Worm (Caenorhabditis elegans): ENCODE results near the gene F13H6.5.

The F13H6.5 gene

DNA sequence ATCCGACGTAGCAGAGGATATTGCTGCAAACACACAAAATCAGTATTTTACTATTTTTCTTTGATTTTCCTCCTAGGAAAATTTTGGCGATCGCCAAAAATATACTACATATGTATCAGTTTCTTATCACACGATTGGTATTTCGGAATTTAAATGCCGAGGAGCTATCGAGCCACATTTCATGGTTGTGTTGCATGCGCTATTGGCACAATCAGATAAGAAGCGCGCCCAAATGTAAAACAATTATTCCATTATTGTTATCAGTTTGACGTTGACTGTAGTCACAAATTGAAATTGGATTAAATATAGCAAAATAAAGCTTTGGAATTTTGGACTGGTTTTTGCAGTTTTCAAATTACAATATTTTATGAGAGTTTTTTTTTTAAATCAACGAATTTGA lies 24.2 kb upstream of the F13H6.5 start:
- TF ChIP-seq blmp-1 (tag; optimal IDR thresholded peaks at IDR 0.05) (no peak), unc-120 (tag; optimal IDR thresholded peaks at IDR 0.05; ENCODE audit: poor library complexity, severe bottlenecking) (no peak), nhr-28 (tag; optimal IDR thresholded peaks at IDR 0.05) (no peak), cnd-1 (tag; optimal IDR thresholded peaks at IDR 0.05) (no peak), bed-3 (GFP tag; optimal IDR thresholded peaks at IDR 0.05) (no peak), lin-13 (tag; optimal IDR thresholded peaks at IDR 0.05) (no peak), ces-1 (GFP tag; optimal IDR thresholded peaks at IDR 0.05) (no peak), flh-1 (GFP tag; optimal IDR thresholded peaks at IDR 0.05) (no peak), ceh-39 (tag; optimal IDR thresholded peaks at IDR 0.05) (no peak), nhr-12 (tag; optimal IDR thresholded peaks at IDR 0.05) (no peak), lsy-2 (tag; optimal IDR thresholded peaks at IDR 0.05) (no peak), M03D4.4 (tag; optimal IDR thresholded peaks at IDR 0.05) (no peak), mep-1 (tag; optimal IDR thresholded peaks at IDR 0.05) (no peak), ztf-11 (tag; optimal IDR thresholded peaks at IDR 0.05) (no peak), elt-3 (tag; optimal IDR thresholded peaks at IDR 0.05) (no peak), mab-5 (tag; optimal IDR thresholded peaks at IDR 0.05) (no peak)

DNA sequence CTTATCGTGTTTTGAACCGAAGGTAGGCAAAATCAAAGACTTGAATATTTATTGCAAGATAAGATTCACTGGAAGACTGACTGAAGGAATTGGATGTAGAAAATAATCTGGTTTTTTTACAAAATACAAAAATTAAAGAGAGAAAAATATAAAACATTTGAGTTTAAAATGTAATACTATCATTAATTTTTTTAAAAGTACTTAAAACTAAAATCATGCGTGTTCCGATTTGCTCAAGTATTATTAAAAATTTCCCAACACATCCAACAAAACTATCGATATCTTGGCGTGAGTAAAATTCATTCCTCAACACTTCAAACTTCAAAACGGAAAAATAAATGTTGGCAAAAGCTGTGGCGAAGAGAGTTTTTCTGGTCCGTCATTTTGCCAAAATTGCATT lies 15.4 kb upstream of the F13H6.5 start, which contains the start of gene F57F4.1:
TSS of gene F57F4.1 (plus strand) at position 301 of the 400 bp plus-strand sequence.
- TF ChIP-seq M03D4.4 (tag; optimal IDR thresholded peaks at IDR 0.05) (no peak), mep-1 (tag; optimal IDR thresholded peaks at IDR 0.05) (no peak), lin-13 (tag; optimal IDR thresholded peaks at IDR 0.05) (no peak), pha-4 (tag; optimal IDR thresholded peaks at IDR 0.05) (no peak), cnd-1 (tag; optimal IDR thresholded peaks at IDR 0.05) (no peak), nhr-2 (tag; optimal IDR thresholded peaks at IDR 0.05) (no peak), nhr-237 (tag; optimal IDR thresholded peaks at IDR 0.05) (no peak), unc-120 (tag; optimal IDR thresholded peaks at IDR 0.05; ENCODE audit: poor library complexity, severe bottlenecking) (no peak), sem-2 (GFP tag; optimal IDR thresholded peaks at IDR 0.05) (no peak)

DNA sequence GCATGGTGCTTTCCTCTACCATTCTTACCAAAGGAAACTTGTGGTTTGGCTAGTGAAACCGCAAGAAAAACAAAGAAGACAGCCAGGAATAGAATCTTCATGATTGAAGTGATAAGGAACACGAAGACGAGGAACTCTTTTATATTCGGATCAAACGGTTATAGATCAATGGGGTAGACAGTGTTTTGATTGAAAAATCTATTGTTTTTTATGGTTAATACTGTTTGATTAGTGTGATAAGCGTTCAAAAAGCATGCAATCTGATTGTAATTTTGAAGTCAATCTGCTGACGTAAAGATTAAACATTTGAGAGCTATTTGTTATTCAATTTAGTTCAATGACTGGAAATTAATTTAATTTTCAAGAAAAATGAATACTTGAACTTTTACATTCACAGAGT lies 14.9 kb upstream of the F13H6.5 start, which contains the start of gene F57F4.2:
TSS of gene F57F4.2 (minus strand) at position 101 of the 400 bp plus-strand sequence.
- TF ChIP-seq sem-2 (GFP tag; optimal IDR thresholded peaks at IDR 0.05) (no peak), sptf-1 (tag; optimal IDR thresholded peaks at IDR 0.05) (no peak), M03D4.4 (tag; optimal IDR thresholded peaks at IDR 0.05) (no peak), nhr-28 (tag; optimal IDR thresholded peaks at IDR 0.05) (no peak), lsy-2 (tag; optimal IDR thresholded peaks at IDR 0.05) (no peak), ceh-43 (GFP tag; optimal IDR thresholded peaks at IDR 0.05) (no peak), mab-5 (tag; optimal IDR thresholded peaks at IDR 0.05) (no peak), ham-2 (GFP tag; optimal IDR thresholded peaks at IDR 0.05) (no peak), mep-1 (tag; optimal IDR thresholded peaks at IDR 0.05) (no peak), flh-1 (GFP tag; optimal IDR thresholded peaks at IDR 0.05) (no peak), blmp-1 (tag; optimal IDR thresholded peaks at IDR 0.05) (no peak), zip-8 (tag; optimal IDR thresholded peaks at IDR 0.05) (no peak)

DNA sequence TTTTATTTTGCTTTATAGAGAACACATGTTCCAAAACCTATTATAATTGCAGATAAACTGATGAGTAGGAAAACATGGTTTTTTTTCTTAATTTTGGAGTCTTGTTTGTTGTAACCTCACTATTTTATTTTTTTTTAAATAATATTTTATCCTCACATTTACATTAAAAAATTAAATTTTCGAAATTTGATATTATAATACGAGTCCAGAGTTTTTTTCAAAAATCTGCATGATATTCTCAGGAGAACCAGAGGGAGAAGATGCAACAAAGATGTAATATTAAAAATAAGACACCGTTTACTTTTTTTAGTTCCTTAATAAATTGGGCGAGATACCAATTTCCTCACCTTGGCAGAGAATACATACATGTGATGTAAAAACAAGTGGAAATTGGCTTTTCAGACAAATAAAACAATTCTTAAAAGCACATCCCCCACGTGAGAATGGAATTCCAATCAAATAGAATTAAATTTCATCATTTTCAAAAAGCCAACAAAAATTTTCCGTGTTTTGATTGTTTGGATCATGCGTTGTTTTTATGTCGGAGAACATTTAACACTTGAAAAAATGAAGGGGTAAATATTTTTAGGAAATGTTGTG lies 11.0 kb upstream of the F13H6.5 start:
- TF ChIP-seq ceh-39 (tag; optimal IDR thresholded peaks at IDR 0.05), result no peak
- TF ChIP-seq M03D4.4 (tag; optimal IDR thresholded peaks at IDR 0.05), result no peak
- TF ChIP-seq unc-39 (tag; optimal IDR thresholded peaks at IDR 0.05), result no peak
- TF ChIP-seq ces-1 (GFP tag; optimal IDR thresholded peaks at IDR 0.05), result no peak
- no peak for TF ChIP-seq unc-62 (GFP tag; optimal IDR thresholded peaks at IDR 0.05)
- TF ChIP-seq ztf-11 (tag; optimal IDR thresholded peaks at IDR 0.05), result no peak
- TF ChIP-seq nhr-2 (tag; optimal IDR thresholded peaks at IDR 0.05), result no peak
- TF ChIP-seq zip-8 (tag; optimal IDR thresholded peaks at IDR 0.05), result no peak
- no peak for TF ChIP-seq ham-2 (GFP tag; optimal IDR thresholded peaks at IDR 0.05)
- TF ChIP-seq blmp-1 (tag; optimal IDR thresholded peaks at IDR 0.05), result no peak
- TF ChIP-seq nhr-28 (tag; optimal IDR thresholded peaks at IDR 0.05), result no peak
- no peak for TF ChIP-seq elt-1 (tag; optimal IDR thresholded peaks at IDR 0.05; ENCODE audit: borderline replicate concordance, insufficient read depth)
- no peak for TF ChIP-seq hlh-1 (tag; optimal IDR thresholded peaks at IDR 0.05)

DNA sequence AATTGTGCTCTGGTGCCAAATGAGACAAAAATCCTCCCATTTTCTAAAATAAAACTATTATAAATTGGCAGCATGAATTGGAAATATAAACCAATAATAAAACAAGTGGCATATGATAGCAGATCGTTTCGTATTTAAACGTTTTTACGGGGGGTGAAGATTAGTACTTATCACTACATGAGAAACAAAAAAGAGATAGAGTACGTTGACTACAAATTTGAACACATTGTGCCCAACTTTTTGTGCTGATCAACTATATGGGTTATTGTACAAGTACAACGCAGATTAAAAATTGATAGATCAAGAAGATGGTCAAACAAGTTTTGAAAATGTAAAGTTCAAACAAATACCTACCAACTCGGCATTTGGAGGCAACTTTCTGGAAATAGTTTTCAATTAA lies 6.2 kb downstream of the F13H6.5 start:
- TF ChIP-seq nhr-12 (tag; optimal IDR thresholded peaks at IDR 0.05), result no peak
- no peak for TF ChIP-seq nhr-76 (tag; optimal IDR thresholded peaks at IDR 0.05)
- no peak for TF ChIP-seq lin-32 (GFP tag; optimal IDR thresholded peaks at IDR 0.05)
- no peak for TF ChIP-seq flh-1 (GFP tag; optimal IDR thresholded peaks at IDR 0.05)
- no peak for TF ChIP-seq mls-2 (tag; optimal IDR thresholded peaks at IDR 0.05)
- TF ChIP-seq mab-5 (tag; optimal IDR thresholded peaks at IDR 0.05), result no peak
- TF ChIP-seq unc-120 (tag; optimal IDR thresholded peaks at IDR 0.05; ENCODE audit: poor library complexity, severe bottlenecking), result no peak
- TF ChIP-seq snpc-4 (tag; optimal IDR thresholded peaks at IDR 0.05), result no peak
- TF ChIP-seq bed-3 (GFP tag; optimal IDR thresholded peaks at IDR 0.05), result no peak
- TF ChIP-seq mep-1 (tag; optimal IDR thresholded peaks at IDR 0.05), result no peak
- TF ChIP-seq sptf-1 (tag; optimal IDR thresholded peaks at IDR 0.05), result no peak
- no peak for TF ChIP-seq cnd-1 (tag; optimal IDR thresholded peaks at IDR 0.05)
- TF ChIP-seq ztf-11 (tag; optimal IDR thresholded peaks at IDR 0.05), result no peak
- no peak for TF ChIP-seq pha-4 (tag; optimal IDR thresholded peaks at IDR 0.05)
- no peak for TF ChIP-seq elt-3 (tag; optimal IDR thresholded peaks at IDR 0.05)
- TF ChIP-seq nhr-2 (tag; optimal IDR thresholded peaks at IDR 0.05), result no peak
- TF ChIP-seq ceh-83 (GFP tag; optimal IDR thresholded peaks at IDR 0.05), result no peak
- no peak for TF ChIP-seq elt-1 (tag; optimal IDR thresholded peaks at IDR 0.05; ENCODE audit: borderline replicate concordance, insufficient read depth)
- no peak for TF ChIP-seq tbx-8 (GFP tag; optimal IDR thresholded peaks at IDR 0.05)
